Worm (Caenorhabditis elegans) whole organism, midembryonic: ENCODE measurements around the gene cdc-14.

Experiments
- T22C8.4 ChIP-seq: fragments of 200-800 bp; sonication (Bioruptor generic); IDR thresholded peaks from 2 replicates; pipeline ENCODE4 v1.3.6; 2022; ENCODE audit warnings: missing genetic modification characterization, missing compliant biosample characterization
- cog-1 ChIP-seq: sonication (generic microtip); optimal IDR thresholded peaks from 2 replicates; lab custom pipeline; 2016; ENCODE audit warnings: missing genetic modification characterization, missing compliant biosample characterization
- flt-1 ChIP-seq: fragments of 200-800 bp; sonication (Bioruptor generic); IDR thresholded peaks from 2 replicates; pipeline ENCODE4 v1.3.6; 2022; ENCODE audit warnings: missing genetic modification characterization, missing compliant biosample characterization
- klf-2 ChIP-seq: fragments of 200-800 bp; sonication (Bioruptor generic); conservative IDR thresholded peaks from 2 replicates; pipeline ENCODE4 v1.3.6; 2022; ENCODE audit warnings: missing genetic modification reagents, missing genetic modification characterization, missing compliant biosample characterization
- med-1 ChIP-seq: sonication (generic microtip); optimal IDR thresholded peaks from 2 replicates; lab custom pipeline; 2017; ENCODE audit warnings: missing genetic modification characterization, mild to moderate bottlenecking, missing compliant biosample characterization, antibody characterized with exemption, missing genetic modification reagents; ENCODE audit not compliant: insufficient read depth
- ref-1 ChIP-seq: fragments of 200-800 bp; sonication (Bioruptor generic); conservative IDR thresholded peaks from 2 replicates; pipeline ENCODE4 v1.3.6; 2022; ENCODE audit warnings: missing genetic modification reagents, missing genetic modification characterization, missing compliant biosample characterization
- tab-1 ChIP-seq: fragments of 200-800 bp; sonication (Bioruptor generic); IDR thresholded peaks from 2 replicates; pipeline ENCODE4 v1.3.6; 2022; ENCODE audit warnings: missing genetic modification characterization, missing compliant biosample characterization
- ztf-23 ChIP-seq: fragments of 200-800 bp; sonication (Bioruptor generic); IDR thresholded peaks from 2 replicates; pipeline ENCODE4 v1.3.6; 2022; ENCODE audit warnings: missing genetic modification reagents, missing genetic modification characterization, missing compliant biosample characterization
- ztf-29 ChIP-seq: fragments of 200-800 bp; sonication (Bioruptor generic); IDR thresholded peaks from 2 replicates; pipeline ENCODE4 v1.3.6; 2022; ENCODE audit warnings: missing genetic modification reagents, missing genetic modification characterization, missing compliant biosample characterization

Gene cdc-14

ce11 chrII:5574925-5575324 is 18.3 kb downstream of the cdc-14 start:
- TF ChIP-seq klf-2 (GFP tag; lab: Robert Waterston, UW) (no peak), tab-1 (GFP tag; lab: Robert Waterston, UW) (no peak), med-1 (no peak), ref-1 (no peak), cog-1 (tag; lab: Kevin White, UChicago) (no peak), flt-1 (GFP tag; lab: Robert Waterston, UW) (no peak), T22C8.4 (GFP tag; lab: Robert Waterston, UW) (no peak), ztf-29 (GFP tag; lab: Robert Waterston, UW) (no peak), ztf-23 (GFP tag; lab: Robert Waterston, UW) (no peak)

- no peak for TF ChIP-seq ztf-23 (GFP tag; lab: Robert Waterston, UW)
- no peak for TF ChIP-seq med-1
- no peak for TF ChIP-seq T22C8.4 (GFP tag; lab: Robert Waterston, UW)
- no peak for TF ChIP-seq ztf-29 (GFP tag; lab: Robert Waterston, UW)
- TF ChIP-seq klf-2 (GFP tag; lab: Robert Waterston, UW), result no peak
- no peak for TF ChIP-seq flt-1 (GFP tag; lab: Robert Waterston, UW)
- no peak for TF ChIP-seq tab-1 (GFP tag; lab: Robert Waterston, UW)
- TF ChIP-seq cog-1 (tag; lab: Kevin White, UChicago), result no peak
- TF ChIP-seq ref-1, result no peak
Observed at ce11 chrII:5572082-5572746, 21.0 kb downstream of the cdc-14 start.

ce11 chrII:5570272-5570671 is 23.0 kb downstream of the cdc-14 start, which contains the start of the genes C17C3.1 and C17C3.15:
Gene C17C3.1 (plus strand): TSS chrII:5570572.
Gene C17C3.15 (plus strand): TSS chrII:5570654.
- no peak for TF ChIP-seq cog-1 (tag; lab: Kevin White, UChicago)
- no peak for TF ChIP-seq ztf-23 (GFP tag; lab: Robert Waterston, UW)
- no peak for TF ChIP-seq tab-1 (GFP tag; lab: Robert Waterston, UW)
- TF ChIP-seq ztf-29 (GFP tag; lab: Robert Waterston, UW), result no peak
- TF ChIP-seq klf-2 (GFP tag; lab: Robert Waterston, UW), result no peak
- TF ChIP-seq flt-1 (GFP tag; lab: Robert Waterston, UW), result no peak
- TF ChIP-seq T22C8.4 (GFP tag; lab: Robert Waterston, UW), result no peak
- TF ChIP-seq ref-1, result no peak
- no peak for TF ChIP-seq med-1

DNA sequence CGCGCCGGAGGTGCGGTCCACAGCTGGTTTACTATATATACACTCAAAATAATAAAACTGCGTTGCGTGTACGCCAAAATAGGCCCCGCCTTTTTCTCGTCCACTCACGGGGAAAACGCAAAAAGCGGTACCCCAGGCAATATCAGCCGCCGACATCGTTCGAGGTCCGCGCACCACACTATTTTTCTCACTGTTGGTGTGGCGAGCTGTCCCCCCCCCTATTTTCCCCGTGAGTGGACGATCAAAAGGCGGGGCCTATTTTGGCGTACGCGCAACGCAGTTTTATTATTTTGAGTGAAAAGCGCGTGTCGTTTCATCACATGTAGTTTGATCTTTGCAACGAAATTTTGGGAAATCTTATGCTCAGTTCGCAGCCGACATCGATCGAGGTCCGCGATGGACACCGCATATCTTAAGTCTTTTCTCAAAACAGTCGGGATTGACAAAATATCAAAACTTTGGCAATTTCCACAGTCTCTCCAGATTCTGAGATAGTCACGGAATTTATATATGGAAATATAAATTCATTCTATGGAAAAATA is 28.1 kb downstream of the cdc-14 start:
- no peak for TF ChIP-seq ztf-23 (GFP tag; lab: Robert Waterston, UW)
- TF ChIP-seq flt-1 (GFP tag; lab: Robert Waterston, UW), result 0 out of 2 replicates have a peak, but pooled peaks have one; percentile 45

DNA sequence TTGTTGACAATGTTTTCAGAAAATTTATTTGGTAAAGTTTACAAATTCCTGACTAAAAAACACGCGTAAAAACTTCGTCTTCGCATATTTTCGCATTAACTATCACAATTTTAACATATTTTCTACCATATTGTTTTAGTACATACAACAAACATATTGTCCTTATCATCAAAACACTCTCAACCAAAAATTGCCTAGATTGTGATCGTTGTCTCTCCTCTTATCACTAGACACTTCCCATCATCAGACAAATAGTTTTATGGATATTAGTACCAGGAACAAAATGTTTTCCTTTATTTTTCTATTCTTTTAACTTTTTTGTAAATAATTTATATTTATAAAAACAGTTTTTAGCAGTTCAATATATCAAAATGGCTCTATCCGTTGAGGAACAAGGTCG is 31.8 kb downstream of the cdc-14 start, which contains the start of gene C17C3.3:
Gene C17C3.3 (plus strand): TSS at position 346 of the 400 bp plus-strand sequence.
- TF ChIP-seq cog-1 (tag; lab: Kevin White, UChicago), result no peak
- TF ChIP-seq T22C8.4 (GFP tag; lab: Robert Waterston, UW), result no peak
- no peak for TF ChIP-seq ztf-29 (GFP tag; lab: Robert Waterston, UW)
- no peak for TF ChIP-seq tab-1 (GFP tag; lab: Robert Waterston, UW)
- TF ChIP-seq ztf-23 (GFP tag; lab: Robert Waterston, UW), result no peak
- no peak for TF ChIP-seq ref-1
- TF ChIP-seq klf-2 (GFP tag; lab: Robert Waterston, UW), result no peak
- TF ChIP-seq med-1, result no peak
- no peak for TF ChIP-seq flt-1 (GFP tag; lab: Robert Waterston, UW)

ce11 chrII:5557134-5557533 is 36.1 kb downstream of the cdc-14 start:
- TF ChIP-seq klf-2 (GFP tag; lab: Robert Waterston, UW) (no peak), ztf-23 (GFP tag; lab: Robert Waterston, UW) (no peak), med-1 (no peak), tab-1 (GFP tag; lab: Robert Waterston, UW) (no peak), flt-1 (GFP tag; lab: Robert Waterston, UW) (no peak), T22C8.4 (GFP tag; lab: Robert Waterston, UW) (no peak), ztf-29 (GFP tag; lab: Robert Waterston, UW) (no peak), cog-1 (tag; lab: Kevin White, UChicago) (no peak), ref-1 (no peak)

ce11 chrII:5556431-5556830 is 36.8 kb downstream of the cdc-14 start, which contains the start of gene ins-11:
Gene ins-11 (plus strand): TSS chrII:5556731.
- TF ChIP-seq T22C8.4 (GFP tag; lab: Robert Waterston, UW) (no peak), klf-2 (GFP tag; lab: Robert Waterston, UW) (no peak)

ce11 chrII:5555522-5555921 is 37.7 kb downstream of the cdc-14 start:
- TF ChIP-seq ref-1 (no peak), ztf-23 (GFP tag; lab: Robert Waterston, UW) (no peak), med-1 (no peak), T22C8.4 (GFP tag; lab: Robert Waterston, UW) (no peak), klf-2 (GFP tag; lab: Robert Waterston, UW) (no peak), flt-1 (GFP tag; lab: Robert Waterston, UW) (no peak), tab-1 (GFP tag; lab: Robert Waterston, UW) (no peak), cog-1 (tag; lab: Kevin White, UChicago) (no peak), ztf-29 (GFP tag; lab: Robert Waterston, UW) (no peak)

DNA sequence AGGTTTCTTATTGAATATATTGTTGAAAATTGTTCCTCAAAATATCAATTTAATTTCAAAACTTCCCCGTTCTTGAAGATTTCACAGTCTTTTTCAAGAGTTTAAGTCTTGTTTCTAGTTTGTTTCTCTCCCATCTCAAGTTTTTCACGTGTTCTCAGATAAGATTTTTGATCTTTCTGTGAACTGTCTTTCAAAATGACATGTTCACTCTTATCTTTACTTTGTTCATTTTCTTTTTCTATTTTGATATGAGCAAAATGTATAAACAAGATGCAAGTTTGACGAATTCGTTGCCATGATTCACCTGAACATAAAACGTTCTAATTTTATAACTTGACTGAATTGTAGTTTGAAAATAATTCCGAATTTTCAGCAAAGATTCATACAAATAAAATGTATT is 38.4 kb downstream of the cdc-14 start:
- TF ChIP-seq T22C8.4 (GFP tag; lab: Robert Waterston, UW) (no peak), tab-1 (GFP tag; lab: Robert Waterston, UW) (no peak), ztf-29 (GFP tag; lab: Robert Waterston, UW) (no peak), klf-2 (GFP tag; lab: Robert Waterston, UW) (no peak), ref-1 (no peak), ztf-23 (GFP tag; lab: Robert Waterston, UW) (no peak), flt-1 (GFP tag; lab: Robert Waterston, UW) (no peak), med-1 (no peak), cog-1 (tag; lab: Kevin White, UChicago) (no peak)
